Fruit fly (Drosophila melanogaster): ENCODE measurements around the gene vkg.

The vkg gene

DNA sequence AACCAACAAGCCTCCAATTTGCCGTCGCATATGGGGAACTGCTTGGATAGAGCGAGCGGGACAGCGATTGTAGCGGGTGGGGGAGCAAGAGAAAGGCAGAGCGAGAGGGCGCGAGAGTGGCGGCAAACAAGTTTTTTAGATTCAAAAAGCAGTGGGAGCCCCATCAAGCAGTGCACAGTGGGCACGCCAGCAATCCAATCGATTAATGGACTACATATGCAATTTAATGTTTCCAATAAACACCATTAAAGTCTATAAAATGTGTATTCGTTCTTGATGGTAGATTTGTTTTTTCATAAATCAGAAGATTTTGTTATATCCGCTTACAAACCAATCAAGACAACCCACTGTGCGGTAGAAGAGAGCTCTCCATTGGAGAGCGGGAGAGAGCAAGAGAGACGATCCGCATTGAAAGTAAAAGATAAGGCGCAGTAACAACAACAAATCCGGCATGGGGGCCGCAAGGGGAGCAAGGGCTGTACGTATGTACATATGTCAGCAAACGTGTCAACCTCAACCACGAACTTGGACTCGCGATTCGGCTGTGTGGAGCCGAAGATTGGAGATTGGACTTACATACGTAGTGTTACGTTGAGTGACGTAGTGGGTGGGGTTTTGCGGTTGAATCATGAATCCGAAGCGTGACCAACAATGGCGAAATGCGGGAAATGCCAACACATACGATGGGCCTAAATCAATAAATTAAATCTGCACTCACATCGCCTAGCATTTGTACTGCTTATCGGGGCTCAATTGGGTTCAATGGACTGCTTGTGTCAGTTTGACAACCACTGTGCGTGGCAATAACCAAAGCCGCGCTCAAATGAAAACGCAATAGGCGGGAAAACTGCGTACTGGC, 30.4 kb downstream of the vkg start (continued):
- TF ChIP-seq CG6792 (GFP tag; optimal IDR thresholded peaks at IDR 0.05) (peak; percentile 99), acj6 (GFP tag; optimal IDR thresholded peaks at IDR 0.05) (peak; percentile 99), Hr38 (GFP tag; optimal IDR thresholded peaks at IDR 0.05) (peak; percentile 90), CG7368 (GFP tag; optimal IDR thresholded peaks at IDR 0.05) (peak; percentile 99), vri (GFP tag; optimal IDR thresholded peaks at IDR 0.05) (peak; percentile 98), dsx (GFP tag; optimal IDR thresholded peaks at IDR 0.05; ENCODE audit: poor library complexity, severe bottlenecking) (peak; percentile 98), CG11294 (GFP tag; IDR thresholded peaks at IDR 0.05) (peak; percentile 99; the same call in 1 of the 2 replicates), CG6808 (GFP tag; optimal IDR thresholded peaks at IDR 0.05) (peak; percentile 98), dac (GFP tag; optimal IDR thresholded peaks at IDR 0.05) (peak; percentile 99), CG34406 (GFP tag; optimal IDR thresholded peaks at IDR 0.05) (peak; percentile 98)

DNA sequence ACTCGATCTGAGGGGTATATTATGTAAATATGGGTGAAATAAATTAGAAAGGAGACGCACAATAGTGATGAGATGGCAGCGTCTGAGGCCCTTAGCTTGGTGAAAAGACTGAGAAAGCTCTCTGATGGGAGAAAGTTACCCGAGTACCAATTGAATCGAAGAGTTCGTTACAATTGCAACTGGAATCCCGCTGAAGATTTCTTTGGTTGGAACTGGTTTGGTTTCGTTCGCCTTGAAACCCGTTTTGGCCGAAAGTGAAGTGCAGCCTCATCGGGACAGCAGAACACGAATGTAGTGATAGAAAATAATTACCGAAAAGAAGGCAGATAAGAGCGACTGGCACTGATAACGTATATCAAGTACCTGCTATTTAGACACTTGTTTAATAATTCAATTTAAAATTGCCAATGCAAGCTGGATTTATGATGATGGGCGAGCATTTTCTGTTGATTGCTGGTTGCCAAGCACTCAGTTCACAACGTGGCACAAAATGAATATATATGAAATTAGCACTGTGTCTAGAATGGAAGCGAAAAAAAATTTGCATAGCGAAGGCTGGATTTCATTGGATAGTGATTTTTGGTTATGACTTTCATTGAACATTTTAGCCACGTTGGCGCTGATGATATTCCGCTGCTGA, 31.6 kb downstream of the vkg start:
- no peak for TF ChIP-seq CG6276 (GFP tag; optimal IDR thresholded peaks at IDR 0.05)
- no peak for TF ChIP-seq lz (GFP tag; optimal IDR thresholded peaks at IDR 0.05)
- TF ChIP-seq CG4318 (GFP tag; optimal IDR thresholded peaks at IDR 0.05), result no peak
- no peak for TF ChIP-seq salr (GFP tag; optimal IDR thresholded peaks at IDR 0.05)
- TF ChIP-seq Eip78C (GFP tag), result peak; percentile 58
- TF ChIP-seq Hr39 (GFP tag; optimal IDR thresholded peaks at IDR 0.05), result no peak
- TF ChIP-seq Blimp-1 (GFP tag; optimal IDR thresholded peaks at IDR 0.05), result peak; percentile 94
- TF ChIP-seq Sox102F (GFP tag; optimal IDR thresholded peaks at IDR 0.05), result no peak
- TF ChIP-seq fd85E (GFP tag; optimal IDR thresholded peaks at IDR 0.05), result no peak
- no peak for TF ChIP-seq CG16779 (tag; optimal IDR thresholded peaks at IDR 0.05)

DNA sequence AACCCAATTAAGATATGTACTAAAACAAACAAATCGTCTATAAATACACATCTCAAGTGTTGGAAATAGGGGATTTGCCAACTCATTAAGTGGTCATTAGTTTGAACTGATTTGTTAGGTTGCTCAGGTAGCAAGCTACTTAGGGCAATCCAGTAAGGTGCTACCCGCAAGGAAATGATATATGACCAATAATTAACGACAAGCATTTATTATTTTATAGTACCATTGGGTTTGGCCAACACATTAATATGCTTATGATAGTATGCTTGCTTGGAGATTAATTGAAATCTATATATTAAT, 32.2 kb downstream of the vkg start:
- TF ChIP-seq Blimp-1 (GFP tag; optimal IDR thresholded peaks at IDR 0.05), result no peak
- no peak for TF ChIP-seq Eip78C (GFP tag)
- TF ChIP-seq fkh (GFP tag; optimal IDR thresholded peaks at IDR 0.05), result peak; percentile 27

DNA sequence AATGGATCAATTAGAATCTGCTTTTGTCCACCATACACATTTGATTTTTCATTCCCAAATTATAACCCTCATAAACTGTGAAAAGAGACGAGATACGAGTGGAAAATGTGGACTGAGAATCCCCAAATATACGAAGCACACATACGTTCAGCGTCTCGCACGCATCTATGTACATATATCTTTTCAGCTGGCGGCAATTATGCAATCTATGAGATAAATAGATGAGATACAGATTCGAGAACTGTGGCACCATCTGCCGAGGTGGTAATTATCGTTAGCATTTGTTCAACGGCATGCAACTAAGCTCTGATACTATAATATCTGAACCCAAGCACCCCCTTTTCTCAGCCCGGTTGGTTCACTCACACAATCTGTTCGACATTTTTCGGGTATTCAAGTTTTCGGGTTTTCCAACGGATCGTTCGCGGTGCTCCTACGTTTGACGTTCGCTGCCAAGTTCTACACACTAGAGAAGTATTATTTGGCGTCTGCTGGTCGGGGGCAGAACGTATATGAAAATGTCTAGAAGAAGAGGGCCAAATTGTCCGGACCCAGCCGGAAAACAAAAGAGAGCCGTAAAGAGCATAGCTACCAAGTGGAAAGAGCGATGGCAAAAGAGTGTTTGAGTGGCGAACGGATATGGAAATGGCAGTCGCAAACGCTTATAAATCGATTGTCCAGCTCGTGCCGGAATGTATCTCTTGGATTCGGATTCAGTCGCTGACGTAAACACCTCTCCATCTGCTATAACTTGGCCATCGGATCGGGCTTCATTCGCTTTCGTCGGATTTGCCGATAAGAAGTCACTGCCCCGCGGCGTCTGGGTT, 32.8 kb downstream of the vkg start:
- TF ChIP-seq CG10631 (GFP tag; optimal IDR thresholded peaks at IDR 0.05), result no peak
- TF ChIP-seq Lpt (GFP tag; optimal IDR thresholded peaks at IDR 0.05), result no peak
- no peak for TF ChIP-seq spab (GFP tag; optimal IDR thresholded peaks at IDR 0.05)
- TF ChIP-seq achi (GFP tag; optimal IDR thresholded peaks at IDR 0.05), result no peak
- TF ChIP-seq CG3032 (tag; optimal IDR thresholded peaks at IDR 0.05), result no peak
- TF ChIP-seq Met (GFP tag; optimal IDR thresholded peaks at IDR 0.05), result no peak
- no peak for TF ChIP-seq fd59A (GFP tag; optimal IDR thresholded peaks at IDR 0.05)
- TF ChIP-seq eg (GFP tag; IDR thresholded peaks at IDR 0.05), result no peak
- TF ChIP-seq Gug (GFP tag; IDR thresholded peaks at IDR 0.05), result no peak
- TF ChIP-seq net (GFP tag; optimal IDR thresholded peaks at IDR 0.05), result no peak
- TF ChIP-seq Smox (GFP tag; optimal IDR thresholded peaks at IDR 0.05), result no peak

All from whole organism, prepupa.